Worm (Caenorhabditis elegans) whole organism, mixed stage, embryonic: ENCODE measurements around the gene snap-29.

Experiments used
- blmp-1 ChIP-seq: fragments of 150-350 bp; optimal IDR thresholded peaks from 2 replicates; lab custom pipeline; 2014; ENCODE audit warnings: missing biosample characterization, missing genetic modification characterization
- ces-1 ChIP-seq: fragments of 150-350 bp; optimal IDR thresholded peaks from 2 replicates; lab custom pipeline; 2014; ENCODE audit warnings: missing biosample characterization, missing genetic modification reagents, missing genetic modification characterization
- cnd-1 ChIP-seq: fragments of 200-800 bp; sonication (Bioruptor generic); optimal IDR thresholded peaks from 2 replicates; lab custom pipeline; 2018; ENCODE audit warnings: mild to moderate bottlenecking, missing genetic modification characterization, missing compliant biosample characterization
- elt-3 ChIP-seq: fragments of 150-350 bp; optimal IDR thresholded peaks from 2 replicates; lab custom pipeline; 2014; ENCODE audit warnings: missing biosample characterization, missing genetic modification characterization
- lin-32 ChIP-seq: fragments of 200-800 bp; sonication (Bioruptor generic); optimal IDR thresholded peaks from 2 replicates; lab custom pipeline; 2018; ENCODE audit warnings: mild to moderate bottlenecking, missing genetic modification characterization, missing compliant biosample characterization
- nhr-28 ChIP-seq: fragments of 150-350 bp; optimal IDR thresholded peaks from 2 replicates; lab custom pipeline; 2014; ENCODE audit warnings: missing biosample characterization, missing genetic modification characterization
- sptf-1 ChIP-seq: sonication (generic microtip); optimal IDR thresholded peaks from 2 replicates; lab custom pipeline; 2017; ENCODE audit warnings: mild to moderate bottlenecking, missing genetic modification characterization, moderate library complexity, missing compliant biosample characterization
- unc-62 ChIP-seq: fragments of 150-350 bp; optimal IDR thresholded peaks from 2 replicates; lab custom pipeline; 2014; ENCODE audit warnings: missing biosample characterization, missing genetic modification reagents, missing genetic modification characterization
- ztf-11 ChIP-seq: fragments of 150-350 bp; optimal IDR thresholded peaks from 2 replicates; lab custom pipeline; 2014; ENCODE audit warnings: missing biosample characterization, missing genetic modification characterization

DNA sequence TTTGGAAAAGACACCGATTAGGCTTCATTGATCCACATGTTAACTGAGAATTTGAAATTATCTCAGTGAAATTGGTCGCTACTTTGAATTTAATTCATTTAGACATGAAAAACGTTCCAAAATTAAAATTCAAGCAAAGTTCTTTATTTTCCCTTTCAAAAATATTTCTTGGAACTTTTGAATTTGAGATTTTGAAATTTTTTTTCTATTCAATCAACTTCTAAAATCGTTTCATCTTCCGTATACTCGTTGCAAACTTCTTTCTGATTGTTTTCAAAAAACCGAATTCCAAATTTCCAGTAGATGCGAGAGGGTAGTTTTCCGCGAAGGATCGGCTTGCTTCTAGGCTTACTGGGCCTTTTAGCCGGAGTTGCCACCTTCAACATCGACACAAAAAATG is 42.5 kb downstream of the snap-29 start, which contains the start of gene pat-2:
- no peak for TF ChIP-seq sptf-1
- TF ChIP-seq nhr-28 (tag; lab: Kevin White, UChicago), result no peak
- no peak for TF ChIP-seq ztf-11 (tag; lab: Kevin White, UChicago)
- TF ChIP-seq unc-62 (GFP tag; lab: Kevin White, UChicago), result no peak
- TF ChIP-seq cnd-1 (tag; lab: Kevin White, UChicago), result no peak
- no peak for TF ChIP-seq elt-3 (tag; lab: Kevin White, UChicago)
- TF ChIP-seq ces-1, result no peak
- no peak for TF ChIP-seq lin-32
- TF ChIP-seq blmp-1, result no peak
